Fruit fly (Drosophila melanogaster) whole organism, prepupa: Measurements from ENCODE around the gene Cpr67B.

Experiments
- Blimp-1 ChIP-seq: fragments of 200-800 bp; sonication (Bioruptor generic); optimal IDR thresholded peaks from 3 replicates; lab custom pipeline; 2017; ENCODE audit warnings: missing biosample characterization, missing genetic modification characterization, mild to moderate bottlenecking, moderate library complexity, missing genetic modification reagents
- CG10631 ChIP-seq: fragments of 200-800 bp; sonication (Bioruptor generic); optimal IDR thresholded peaks from 2 replicates; lab custom pipeline; 2016; ENCODE audit warnings: missing biosample characterization, missing genetic modification characterization
- CG10669 ChIP-seq: fragments of 200-800 bp; sonication (Bioruptor generic); optimal IDR thresholded peaks from 3 replicates; lab custom pipeline; 2018; ENCODE audit warnings: missing biosample characterization, mild to moderate bottlenecking, missing genetic modification characterization, moderate library complexity
- CG11294 ChIP-seq: fragments of 200-800 bp; sonication (Bioruptor generic); IDR thresholded peaks from 2 replicates; pipeline ENCODE4 v1.3.6; 2022; ENCODE audit warnings: missing biosample characterization, missing genetic modification characterization
- CG11762 ChIP-seq: fragments of 200-800 bp; sonication (Bioruptor generic); optimal IDR thresholded peaks from 3 replicates; lab custom pipeline; 2016; ENCODE audit warnings: missing biosample characterization, missing genetic modification characterization; ENCODE audit not compliant: insufficient read depth
- CG11902 ChIP-seq: fragments of 200-800 bp; sonication (Bioruptor generic); optimal IDR thresholded peaks from 3 replicates; lab custom pipeline; 2016; ENCODE audit warnings: missing biosample characterization, missing genetic modification characterization
- CG15336 ChIP-seq: fragments of 200-800 bp; sonication (Bioruptor generic); IDR thresholded peaks from 2 replicates; pipeline ENCODE4 v1.3.6; 2022; ENCODE audit warnings: missing biosample characterization, missing genetic modification characterization
- CG1621 ChIP-seq: fragments of 200-800 bp; sonication (Bioruptor generic); optimal IDR thresholded peaks from 3 replicates; lab custom pipeline; 2018; ENCODE audit warnings: missing biosample characterization, mild to moderate bottlenecking, missing genetic modification characterization
- CG3032 ChIP-seq: fragments of 200-800 bp; optimal IDR thresholded peaks from 2 replicates; lab custom pipeline; 2019; ENCODE audit warnings: missing biosample characterization, mild to moderate bottlenecking, missing genetic modification characterization, moderate library complexity
- CG32006 ChIP-seq: fragments of 200-800 bp; sonication (Bioruptor generic); optimal IDR thresholded peaks from 3 replicates; lab custom pipeline; 2017; ENCODE audit warnings: missing biosample characterization, mild to moderate bottlenecking, missing genetic modification characterization
- CG34406 ChIP-seq: fragments of 200-800 bp; sonication (Bioruptor generic); optimal IDR thresholded peaks from 3 replicates; lab custom pipeline; 2016; ENCODE audit warnings: missing biosample characterization, missing genetic modification characterization
- CG3919 ChIP-seq: fragments of 200-800 bp; sonication (Bioruptor generic); optimal IDR thresholded peaks from 3 replicates; lab custom pipeline; 2016; ENCODE audit warnings: missing biosample characterization, missing genetic modification characterization
- CG6163 ChIP-seq: fragments of 200-800 bp; sonication (Bioruptor generic); IDR thresholded peaks from 3 replicates; pipeline ENCODE4 v1.3.6; 2022; ENCODE audit warnings: missing biosample characterization, missing genetic modification characterization
- CG6276 ChIP-seq: fragments of 200-800 bp; sonication (Bioruptor generic); optimal IDR thresholded peaks from 2 replicates; lab custom pipeline; 2017; ENCODE audit warnings: missing biosample characterization, mild to moderate bottlenecking, missing genetic modification characterization
- CG6792 ChIP-seq: fragments of 200-800 bp; sonication (Bioruptor generic); optimal IDR thresholded peaks from 3 replicates; lab custom pipeline; 2016; ENCODE audit warnings: missing biosample characterization, missing genetic modification characterization
- CG6808 ChIP-seq: fragments of 200-800 bp; sonication (Bioruptor generic); optimal IDR thresholded peaks from 3 replicates; lab custom pipeline; 2017; ENCODE audit warnings: missing biosample characterization, missing genetic modification characterization, mild to moderate bottlenecking, moderate library complexity, missing genetic modification reagents
- CG8119 ChIP-seq: fragments of 200-800 bp; sonication (Bioruptor generic); IDR thresholded peaks from 3 replicates; pipeline ENCODE4 v1.3.6; 2022; ENCODE audit warnings: missing biosample characterization, missing genetic modification characterization
- CG8319 ChIP-seq: fragments of 200-800 bp; sonication (Bioruptor generic); optimal IDR thresholded peaks from 3 replicates; lab custom pipeline; 2016; ENCODE audit warnings: missing biosample characterization, missing genetic modification characterization
- Eip75B ChIP-seq: fragments of 200-800 bp; sonication (Bioruptor generic); optimal IDR thresholded peaks from 3 replicates; lab custom pipeline; 2016; ENCODE audit warnings: missing biosample characterization, missing genetic modification characterization
- Eip78C ChIP-seq: fragments of 200-800 bp; sonication (Bioruptor generic); peaks from one replicate; lab custom pipeline; 2016; ENCODE audit warnings: missing biosample characterization, missing genetic modification characterization
- Ets96B ChIP-seq: fragments of 200-800 bp; optimal IDR thresholded peaks from 2 replicates; lab custom pipeline; 2019; ENCODE audit warnings: missing biosample characterization, mild to moderate bottlenecking, missing genetic modification characterization, moderate library complexity
- Gug ChIP-seq: fragments of 200-800 bp; sonication (Bioruptor generic); IDR thresholded peaks from 2 replicates; pipeline ENCODE4 v1.3.6; 2022; ENCODE audit warnings: missing biosample characterization, missing genetic modification characterization
- Lpt ChIP-seq: fragments of 200-800 bp; sonication (Bioruptor generic); optimal IDR thresholded peaks from 3 replicates; lab custom pipeline; 2016; ENCODE audit warnings: missing biosample characterization, missing genetic modification characterization
- Smox ChIP-seq: fragments of 200-800 bp; sonication (Bioruptor generic); optimal IDR thresholded peaks from 3 replicates; lab custom pipeline; 2016; ENCODE audit warnings: missing biosample characterization, missing genetic modification characterization
- Sox15 ChIP-seq: fragments of 200-800 bp; sonication (Bioruptor generic); optimal IDR thresholded peaks from 3 replicates; lab custom pipeline; 2016; ENCODE audit warnings: missing biosample characterization, missing genetic modification characterization
- achi ChIP-seq: fragments of 200-800 bp; sonication (Bioruptor generic); optimal IDR thresholded peaks from 3 replicates; lab custom pipeline; 2016; ENCODE audit warnings: missing biosample characterization, missing genetic modification characterization
- acj6 ChIP-seq: fragments of 200-800 bp; sonication (Bioruptor generic); optimal IDR thresholded peaks from 3 replicates; lab custom pipeline; 2016; ENCODE audit warnings: missing biosample characterization, missing genetic modification characterization
- cyc ChIP-seq: fragments of 200-800 bp; sonication (Bioruptor generic); optimal IDR thresholded peaks from 3 replicates; lab custom pipeline; 2016; ENCODE audit warnings: missing biosample characterization, missing genetic modification characterization
- dac ChIP-seq: fragments of 200-800 bp; sonication (Bioruptor generic); optimal IDR thresholded peaks from 2 replicates; lab custom pipeline; 2017; ENCODE audit warnings: missing biosample characterization, mild to moderate bottlenecking, missing genetic modification characterization
- esn ChIP-seq: fragments of 200-800 bp; sonication (Bioruptor generic); optimal IDR thresholded peaks from 2 replicates; lab custom pipeline; 2016; ENCODE audit warnings: missing biosample characterization, mild to moderate bottlenecking, missing genetic modification characterization, moderate library complexity
- fd59A ChIP-seq: fragments of 200-800 bp; sonication (Bioruptor generic); optimal IDR thresholded peaks from 2 replicates; lab custom pipeline; 2017; ENCODE audit warnings: missing biosample characterization, mild to moderate bottlenecking, missing genetic modification characterization, missing genetic modification reagents
- fd85E ChIP-seq: fragments of 200-800 bp; sonication (Bioruptor generic); optimal IDR thresholded peaks from 3 replicates; lab custom pipeline; 2016; ENCODE audit warnings: missing biosample characterization, missing genetic modification characterization
- fkh ChIP-seq: fragments of 200-800 bp; sonication (Bioruptor generic); optimal IDR thresholded peaks from 3 replicates; lab custom pipeline; 2017; ENCODE audit warnings: missing biosample characterization, mild to moderate bottlenecking, missing genetic modification characterization, moderate library complexity
- lz ChIP-seq: fragments of 200-800 bp; sonication (Bioruptor generic); optimal IDR thresholded peaks from 3 replicates; lab custom pipeline; 2016; ENCODE audit warnings: missing biosample characterization, missing genetic modification characterization
- net ChIP-seq: fragments of 200-800 bp; sonication (Bioruptor generic); optimal IDR thresholded peaks from 3 replicates; lab custom pipeline; 2016; ENCODE audit warnings: missing biosample characterization, missing genetic modification characterization
- pdm3 ChIP-seq: fragments of 200-800 bp; sonication (Bioruptor generic); optimal IDR thresholded peaks from 3 replicates; lab custom pipeline; 2016; ENCODE audit warnings: missing biosample characterization, missing genetic modification characterization
- salr ChIP-seq, 2 experiments: fragments of 200-800 bp; sonication (Bioruptor generic); optimal IDR thresholded peaks; 3 replicates each; lab custom pipeline; 2016 to 2018; ENCODE audit warnings: missing biosample characterization in 2 of 2, missing genetic modification characterization in 2 of 2, mild to moderate bottlenecking in 1 of 2
- spab ChIP-seq: fragments of 200-800 bp; sonication (Bioruptor generic); optimal IDR thresholded peaks from 2 replicates; lab custom pipeline; 2017; ENCODE audit warnings: missing biosample characterization, mild to moderate bottlenecking, missing genetic modification characterization, missing genetic modification reagents
- ss ChIP-seq, 2 experiments: fragments of 200-800 bp; sonication (Bioruptor generic); optimal IDR thresholded peaks; 2 replicates in 1 of 2; 3 replicates in 1 of 2; lab custom pipeline; 2017 to 2018; ENCODE audit warnings: mild to moderate bottlenecking in 2 of 2, missing biosample characterization in 2 of 2, missing genetic modification characterization in 2 of 2, moderate library complexity in 1 of 2
- svp ChIP-seq: fragments of 200-800 bp; sonication (Bioruptor generic); peaks from one replicate; lab custom pipeline; 2016; ENCODE audit warnings: missing biosample characterization, missing genetic modification characterization
- vri ChIP-seq: fragments of 200-800 bp; sonication (Bioruptor generic); optimal IDR thresholded peaks from 3 replicates; lab custom pipeline; 2016; ENCODE audit warnings: missing biosample characterization, mild to moderate bottlenecking, missing genetic modification characterization

Cpr67B gene

DNA sequence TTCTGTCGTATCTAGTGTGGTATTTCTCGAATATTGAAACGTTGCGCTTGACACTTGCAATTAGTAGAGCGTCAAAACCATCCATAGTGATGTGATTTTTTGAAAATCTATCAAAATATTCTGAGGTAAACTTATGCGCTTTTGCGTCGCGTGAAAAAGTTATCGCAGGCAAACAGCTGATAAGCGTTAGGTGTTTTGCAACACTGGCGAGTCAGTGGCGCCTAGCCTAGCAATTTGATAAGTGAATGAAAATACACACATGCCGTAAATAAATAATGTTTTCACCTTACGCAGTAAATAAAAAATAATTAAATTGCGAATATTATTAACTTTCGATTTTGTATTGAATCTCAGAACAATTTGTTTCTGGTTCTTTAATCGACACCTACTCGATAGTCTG is 30.7 kb downstream of the Cpr67B start, which contains the start of gene CG42526 (continued):
- peak; percentile 24 for TF ChIP-seq CG3032 (tag; lab: Kevin White, UChicago)
- no peak for TF ChIP-seq cyc
- TF ChIP-seq CG11294 (GFP tag; lab: Robert Waterston, UW), result no peak
- TF ChIP-seq CG34406 (GFP tag; lab: Kevin White, UChicago), result no peak
- TF ChIP-seq CG10631 (GFP tag; lab: Kevin White, UChicago), result no peak
- TF ChIP-seq net (GFP tag; lab: Kevin White, UChicago), result peak; percentile 32
- TF ChIP-seq fkh (GFP tag; lab: Kevin White, UChicago), result no peak
- peak; percentile 75 for TF ChIP-seq pdm3 (GFP tag; lab: Kevin White, UChicago)
- TF ChIP-seq salr (GFP tag; optimal IDR thresholded peaks at IDR 0.05; lab: Kevin White, UChicago), result peak in 1 of 2 experiments; percentile 43
- no peak for TF ChIP-seq fd85E (GFP tag; lab: Kevin White, UChicago)
- TF ChIP-seq CG6808 (GFP tag; lab: Kevin White, UChicago), result no peak
- no peak for TF ChIP-seq CG8319 (GFP tag; lab: Kevin White, UChicago)
- peak; percentile 28 for TF ChIP-seq Sox15
- no peak for TF ChIP-seq Smox (GFP tag; lab: Kevin White, UChicago)
- TF ChIP-seq Gug (GFP tag; lab: Robert Waterston, UW), result no peak
- peak; percentile 35; the same call in 1 of the 3 replicates for TF ChIP-seq CG8119 (GFP tag; lab: Robert Waterston, UW)
- no peak for TF ChIP-seq dac (GFP tag; lab: Kevin White, UChicago)
- TF ChIP-seq CG6276, result no peak
- no peak for TF ChIP-seq CG1621 (tag; lab: Kevin White, UChicago)
- TF ChIP-seq ss (GFP tag; optimal IDR thresholded peaks at IDR 0.05; lab: Kevin White, UChicago), result no peak
- no peak for TF ChIP-seq CG11902 (GFP tag; lab: Kevin White, UChicago)
- peak; percentile 12 for TF ChIP-seq CG6792 (GFP tag; lab: Kevin White, UChicago)
- no peak for TF ChIP-seq Ets96B (tag; lab: Kevin White, UChicago)
- TF ChIP-seq fd59A (GFP tag; lab: Kevin White, UChicago), result no peak
- TF ChIP-seq CG6163 (GFP tag; lab: Robert Waterston, UW), result no peak
- no peak for TF ChIP-seq spab (GFP tag; lab: Kevin White, UChicago)
- TF ChIP-seq vri, result peak; percentile 41
- TF ChIP-seq esn (GFP tag; lab: Kevin White, UChicago), result peak; percentile 78
- TF ChIP-seq Eip75B (GFP tag; lab: Kevin White, UChicago), result peak; percentile 59
- TF ChIP-seq lz (GFP tag; lab: Kevin White, UChicago), result peak; percentile 57
- no peak for TF ChIP-seq Lpt (GFP tag; lab: Kevin White, UChicago)
- peak; percentile 57 for TF ChIP-seq CG15336 (GFP tag; lab: Robert Waterston, UW)
- no peak for TF ChIP-seq CG11762 (GFP tag; lab: Kevin White, UChicago)
- TF ChIP-seq CG10669 (GFP tag; lab: Kevin White, UChicago), result no peak
- TF ChIP-seq svp, result peak; percentile 77
- no peak for TF ChIP-seq CG3919 (GFP tag; lab: Kevin White, UChicago)
- TF ChIP-seq Blimp-1 (GFP tag; lab: Kevin White, UChicago), result no peak
- peak; percentile 56 for TF ChIP-seq CG32006 (GFP tag; lab: Kevin White, UChicago)
- TF ChIP-seq achi (GFP tag; lab: Kevin White, UChicago), result peak; percentile 65
- TF ChIP-seq Eip78C (GFP tag; lab: Kevin White, UChicago), result peak; percentile 61
- TF ChIP-seq acj6 (GFP tag; lab: Kevin White, UChicago), result peak; percentile 51
- TF ChIP-seq, all 60 proteins: peak for 26

DNA sequence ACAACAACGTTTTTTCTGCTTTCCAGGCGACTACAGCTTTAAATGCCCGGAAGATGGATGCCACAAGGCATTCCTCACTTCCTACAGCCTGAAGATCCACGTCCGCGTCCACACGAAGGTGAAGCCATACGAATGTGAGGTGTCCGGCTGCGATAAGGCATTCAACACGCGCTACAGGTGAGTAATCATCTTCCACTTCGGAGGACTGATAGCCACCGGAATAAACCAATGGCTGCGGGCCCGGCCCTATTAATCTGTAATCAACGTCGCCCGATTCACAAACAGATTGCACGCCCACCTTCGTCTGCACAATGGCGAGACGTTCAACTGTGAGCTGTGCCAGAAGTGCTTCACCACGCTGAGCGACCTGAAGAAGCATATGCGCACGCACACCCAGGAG is 31.2 kb downstream of the Cpr67B start:
- TF ChIP-seq CG34406 (GFP tag; lab: Kevin White, UChicago), result no peak
- TF ChIP-seq, all 60 proteins: peak for 0
